Worm (Caenorhabditis elegans): ENCODE data around the gene ssp-35.

DNA sequence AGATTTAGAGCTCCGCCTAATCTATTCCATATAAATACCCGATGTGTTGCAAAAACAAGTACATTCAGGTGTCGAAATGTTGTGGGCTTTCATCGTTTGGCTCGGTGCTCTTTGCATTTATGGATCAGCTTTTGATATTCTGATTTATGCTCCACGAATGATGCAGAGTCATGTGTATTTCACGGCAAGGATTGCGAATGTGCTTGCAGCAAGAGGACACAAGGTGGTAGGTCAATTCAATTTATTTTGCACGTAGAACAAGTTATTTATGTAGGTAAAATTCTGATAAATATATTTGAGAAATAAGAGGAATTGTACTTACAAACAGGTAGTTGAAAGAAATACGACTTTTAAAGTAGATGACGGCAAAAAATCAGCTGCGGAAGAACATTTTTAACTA is 4.7 kb downstream of the ssp-35 start, which contains the start of gene ugt-56:
- TF ChIP-seq R02D3.7 (tag; optimal IDR thresholded peaks at IDR 0.05) (no peak), T20F7.1 (GFP tag; optimal IDR thresholded peaks at IDR 0.05) (no peak)
